Worm (Caenorhabditis elegans) whole organism, mixed stage, embryonic: ENCODE measurements around the gene K09F5.6.

Experiments
- bed-3 ChIP-seq: fragments of 200-800 bp; sonication (Bioruptor generic); optimal IDR thresholded peaks from 3 replicates; lab custom pipeline; 2018; ENCODE audit warnings: mild to moderate bottlenecking, missing genetic modification characterization, moderate library complexity, missing compliant biosample characterization
- ceh-43 ChIP-seq: fragments of 200-800 bp; sonication (Bioruptor generic); optimal IDR thresholded peaks from 2 replicates; lab custom pipeline; 2018; ENCODE audit warnings: mild to moderate bottlenecking, missing genetic modification characterization, moderate library complexity, missing compliant biosample characterization
- ces-1 ChIP-seq: fragments of 150-350 bp; optimal IDR thresholded peaks from 2 replicates; lab custom pipeline; 2014; ENCODE audit warnings: missing biosample characterization, missing genetic modification reagents, missing genetic modification characterization
- elt-3 ChIP-seq: fragments of 150-350 bp; optimal IDR thresholded peaks from 2 replicates; lab custom pipeline; 2014; ENCODE audit warnings: missing biosample characterization, missing genetic modification characterization
- lin-13 ChIP-seq: fragments of 150-350 bp; optimal IDR thresholded peaks from 2 replicates; lab custom pipeline; 2014; ENCODE audit warnings: missing biosample characterization, missing genetic modification characterization
- lin-32 ChIP-seq: fragments of 200-800 bp; sonication (Bioruptor generic); optimal IDR thresholded peaks from 2 replicates; lab custom pipeline; 2018; ENCODE audit warnings: mild to moderate bottlenecking, missing genetic modification characterization, missing compliant biosample characterization
- nhr-2 ChIP-seq: fragments of 150-350 bp; optimal IDR thresholded peaks from 2 replicates; lab custom pipeline; 2014; ENCODE audit warnings: missing biosample characterization, missing genetic modification characterization
- nhr-28 ChIP-seq: fragments of 150-350 bp; optimal IDR thresholded peaks from 2 replicates; lab custom pipeline; 2014; ENCODE audit warnings: missing biosample characterization, missing genetic modification characterization
- nhr-76 ChIP-seq: sonication (generic microtip); optimal IDR thresholded peaks from 2 replicates; lab custom pipeline; 2017; ENCODE audit warnings: missing biosample characterization, missing genetic modification characterization
- tbx-8 ChIP-seq: fragments of 200-800 bp; sonication (Bioruptor generic); optimal IDR thresholded peaks from 2 replicates; lab custom pipeline; 2018; ENCODE audit warnings: mild to moderate bottlenecking, missing genetic modification characterization, moderate library complexity, missing compliant biosample characterization
- unc-120 ChIP-seq: sonication (generic microtip); optimal IDR thresholded peaks from 2 replicates; lab custom pipeline; 2017; ENCODE audit warnings: missing genetic modification characterization, missing compliant biosample characterization; ENCODE audit not compliant: poor library complexity, severe bottlenecking
- unc-39 ChIP-seq: fragments of 150-350 bp; optimal IDR thresholded peaks from 2 replicates; lab custom pipeline; 2014; ENCODE audit warnings: missing biosample characterization, missing genetic modification characterization
- ztf-11 ChIP-seq: fragments of 150-350 bp; optimal IDR thresholded peaks from 2 replicates; lab custom pipeline; 2014; ENCODE audit warnings: missing biosample characterization, missing genetic modification characterization

DNA sequence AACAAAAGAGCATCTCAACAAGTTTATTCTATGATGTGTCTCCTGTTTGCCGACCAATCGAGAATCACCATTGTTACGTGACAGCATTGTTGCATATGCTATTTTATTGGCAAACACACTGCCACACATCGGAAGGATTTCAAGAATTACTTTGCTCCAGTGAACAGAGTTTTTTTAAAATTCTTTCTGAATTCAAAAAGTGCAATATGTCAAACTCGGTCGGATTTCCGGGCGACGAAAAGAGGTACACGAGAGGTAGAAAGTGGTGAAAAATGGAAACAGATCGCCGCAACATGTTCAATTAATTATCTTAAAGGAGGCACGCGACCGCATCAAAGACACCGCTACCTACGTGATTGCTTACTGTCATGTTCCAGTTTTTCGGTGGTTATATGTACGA is 31.0 kb downstream of the K09F5.6 start:
- TF ChIP-seq nhr-28 (tag; lab: Kevin White, UChicago) (no peak), ces-1 (GFP tag; lab: Kevin White, UChicago) (no peak), lin-13 (no peak), bed-3 (GFP tag; lab: Kevin White, UChicago) (no peak), unc-120 (tag; lab: Kevin White, UChicago) (no peak), tbx-8 (GFP tag; lab: Kevin White, UChicago) (no peak), nhr-76 (tag; lab: Kevin White, UChicago) (no peak), elt-3 (tag; lab: Kevin White, UChicago) (no peak), lin-32 (GFP tag; lab: Kevin White, UChicago) (no peak), ztf-11 (tag; lab: Kevin White, UChicago) (no peak), unc-39 (tag; lab: Kevin White, UChicago) (no peak), nhr-2 (tag; lab: Kevin White, UChicago) (peak; percentile 35), ceh-43 (GFP tag; lab: Kevin White, UChicago) (no peak)
